Fruit fly (Drosophila melanogaster): ENCODE results near the gene CG14851.

The CG14851 gene

DNA sequence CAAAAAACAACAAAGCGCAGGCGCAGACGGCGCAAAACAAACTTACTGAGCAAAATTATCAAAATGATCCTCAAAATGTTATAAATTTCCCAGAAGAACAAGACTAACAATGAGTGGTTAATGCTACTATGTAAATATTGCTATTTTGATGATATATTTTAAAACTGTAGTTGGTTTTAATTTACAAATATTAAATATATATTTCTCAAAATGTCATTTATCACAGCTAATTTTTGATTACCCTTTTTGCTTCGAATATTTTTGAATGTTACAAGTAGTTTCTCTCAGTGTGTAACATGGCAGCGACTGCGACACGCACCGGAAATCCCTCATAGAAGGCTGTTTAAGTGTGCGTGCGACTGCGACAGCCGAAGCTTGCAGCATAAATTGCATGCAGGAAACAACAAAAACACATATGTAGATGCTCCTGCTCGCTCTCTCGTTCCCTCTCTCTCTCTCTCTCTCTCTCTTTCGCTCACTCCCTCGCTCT is 35.8 kb downstream of the CG14851 start:
- TF ChIP-seq foxo (GFP tag; optimal IDR thresholded peaks at IDR 0.05) = peak in 1 of 2 experiments; percentile 18
- no peak for TF ChIP-seq OdsH (GFP tag; optimal IDR thresholded peaks at IDR 0.05)
- peak; percentile 5 for TF ChIP-seq HLH106 (tag; optimal IDR thresholded peaks at IDR 0.05)
- no peak for TF ChIP-seq Myc (optimal IDR thresholded peaks at IDR 0.05)
- TF ChIP-seq fru (GFP tag; optimal IDR thresholded peaks at IDR 0.05) = peak; percentile 10
- no peak for TF ChIP-seq tai (GFP tag; optimal IDR thresholded peaks at IDR 0.05)
- no peak for TF ChIP-seq Abd-B (GFP tag; optimal IDR thresholded peaks at IDR 0.05)

DNA sequence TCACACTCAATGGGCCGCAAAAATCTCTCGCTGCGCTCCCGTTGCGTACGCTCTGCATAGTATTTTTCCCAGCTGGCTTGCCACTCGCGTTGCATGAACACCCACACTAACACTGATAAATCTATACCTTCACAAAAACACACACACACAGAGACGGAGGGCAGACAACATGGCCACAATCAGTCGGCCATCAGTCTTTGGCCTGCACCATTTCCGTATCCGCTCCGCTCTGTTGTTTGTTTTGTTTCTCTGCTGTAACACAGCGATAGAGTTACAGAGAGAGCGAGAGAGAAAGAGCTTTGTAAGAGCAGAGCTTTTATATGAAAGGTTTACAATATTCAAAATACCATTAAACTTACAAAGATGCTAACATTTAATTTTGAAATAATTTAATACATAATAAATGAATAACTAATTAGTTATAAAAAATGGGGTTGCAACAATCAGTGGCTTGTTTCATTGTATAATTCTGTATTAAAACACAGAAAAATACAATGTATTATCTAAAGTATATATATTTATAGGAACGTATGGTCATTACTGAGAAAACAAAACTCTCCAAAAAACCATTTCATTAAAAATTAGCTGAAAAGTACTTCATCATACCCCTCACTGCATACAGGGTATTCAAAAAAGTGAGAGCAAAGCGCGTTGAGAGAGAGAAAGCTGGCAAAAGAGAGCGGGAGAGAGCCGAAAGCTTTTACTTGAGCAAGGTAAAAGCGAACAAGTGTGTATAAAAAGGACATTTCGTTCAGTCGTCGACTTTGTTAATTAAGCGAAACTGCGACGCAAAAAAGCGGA is 47.0 kb downstream of the CG14851 start, which contains the start of gene CG14853:
Gene CG14853 (plus strand): TSS at position 751 of the 801 bp plus-strand sequence.
- TF ChIP-seq Sp1 (GFP tag; optimal IDR thresholded peaks at IDR 0.05) (peak; percentile 44), HLH106 (tag; optimal IDR thresholded peaks at IDR 0.05) (peak; percentile 56), Jra (GFP tag; optimal IDR thresholded peaks at IDR 0.05) (no peak), rgr (GFP tag; optimal IDR thresholded peaks at IDR 0.05) (peak; percentile 48), psq (GFP tag; optimal IDR thresholded peaks at IDR 0.05) (peak; percentile 18), lola (GFP tag; optimal IDR thresholded peaks at IDR 0.05) (no peak), OdsH (GFP tag; optimal IDR thresholded peaks at IDR 0.05) (peak; percentile 30)

Measured in whole organism, wandering third instar larva.